ENCODE assay signal across 2 fruit fly cellular contexts in the genomic region with DNA sequence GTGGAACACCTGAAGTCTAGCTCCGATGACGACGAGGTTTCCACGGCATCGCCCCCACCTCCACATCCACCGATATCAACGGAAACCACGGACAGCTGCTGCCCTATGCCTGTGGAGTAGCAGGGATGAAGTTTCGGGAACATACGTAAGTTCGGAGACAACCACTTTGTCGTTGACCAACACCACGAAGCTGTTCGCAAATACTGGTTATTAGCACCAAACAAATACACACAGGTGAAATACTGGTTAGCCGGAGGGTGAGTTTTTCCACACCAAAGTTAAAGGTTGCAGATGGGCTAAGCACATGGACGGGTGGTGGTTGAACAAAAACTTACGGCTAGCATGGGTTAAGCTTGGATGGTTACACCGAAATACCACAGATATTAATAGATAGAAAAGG.
A peak's percentile ranks its signal among the peaks of the same experiment; 100 is the strongest.
TF ChIP-seq lines count a peak whose summit lies in the region.

No protein-coding gene starts in this region.

- TF ChIP-seq CTCF in whole organism, embryonic (GFP tag; optimal IDR thresholded peaks at IDR 0.05; lab: Kevin White, UChicago): no peak

TF ChIP-seq in whole organism, embryonic, 481 proteins besides CTCF, POLR2A, EP300 and RAD21:
- TF ChIP-seq Deaf1 (tag; optimal IDR thresholded peaks at IDR 0.05; lab: Kevin White, UChicago) (peak; percentile 44), tap (tag; optimal IDR thresholded peaks at IDR 0.05; lab: Kevin White, UChicago) (peak; percentile 6), Hsf (GFP tag; optimal IDR thresholded peaks at IDR 0.05; lab: Kevin White, UChicago) (no peak), CG11504 (tag; optimal IDR thresholded peaks at IDR 0.05; lab: Kevin White, UChicago) (peak; percentile 30), CG16813 (GFP tag; IDR thresholded peaks at IDR 0.05; lab: Robert Waterston, UW; ENCODE audit: partially characterized antibody) (0 out of 3 replicates have a peak, but pooled peaks have one; percentile 15), CG12104 (GFP tag; optimal IDR thresholded peaks at IDR 0.05; lab: Kevin White, UChicago) (no peak), Med (GFP tag; lab: Kevin White, UChicago) (peak; percentile 56), CG11456 (GFP tag; IDR thresholded peaks at IDR 0.05; lab: Robert Waterston, UW) (no peak), CG11696 (GFP tag; IDR thresholded peaks at IDR 0.05; lab: Robert Waterston, UW) (no peak), chinmo (GFP tag; IDR thresholded peaks at IDR 0.05; lab: Robert Waterston, UW; ENCODE audit: partially characterized antibody) (0 out of 4 replicates have a peak, but pooled peaks have one; percentile 52), CG5180 (GFP tag; optimal IDR thresholded peaks at IDR 0.05; lab: Kevin White, UChicago) (peak; percentile 78), CG8290 (GFP tag; optimal IDR thresholded peaks at IDR 0.05; lab: Kevin White, UChicago) (no peak), CG8290 (tag; optimal IDR thresholded peaks at IDR 0.05; lab: Kevin White, UChicago) (peak in 1 of 2 experiments; percentile 35), CG12769 (tag; optimal IDR thresholded peaks at IDR 0.05; lab: Kevin White, UChicago) (peak; percentile 8)

TF ChIP-seq in whole organism, prepupa, 60 proteins besides CTCF, POLR2A, EP300 and RAD21:
- TF ChIP-seq fkh (GFP tag; optimal IDR thresholded peaks at IDR 0.05; lab: Kevin White, UChicago) (peak; percentile 14), CG4318 (GFP tag; optimal IDR thresholded peaks at IDR 0.05; lab: Kevin White, UChicago) (no peak)
